Fruit fly (Drosophila melanogaster) ovary, adult (tissue): ENCODE measurements around the gene mahe.

ENCODE experiments used
- CG17801 ChIP-seq: fragments of 200-800 bp; optimal IDR thresholded peaks from 2 replicates; lab custom pipeline; 2019; ENCODE audit warnings: missing biosample characterization, mild to moderate bottlenecking, missing genetic modification characterization, moderate library complexity; ENCODE audit not compliant: partially characterized antibody

Gene mahe

dm6 chrX:7931028-7931549 is at the start of gene mahe:
TSS of gene mahe (minus strand) at chrX:7931382.
- TF ChIP-seq CG17801 (GFP tag; lab: Kevin White, UChicago) = no peak

DNA sequence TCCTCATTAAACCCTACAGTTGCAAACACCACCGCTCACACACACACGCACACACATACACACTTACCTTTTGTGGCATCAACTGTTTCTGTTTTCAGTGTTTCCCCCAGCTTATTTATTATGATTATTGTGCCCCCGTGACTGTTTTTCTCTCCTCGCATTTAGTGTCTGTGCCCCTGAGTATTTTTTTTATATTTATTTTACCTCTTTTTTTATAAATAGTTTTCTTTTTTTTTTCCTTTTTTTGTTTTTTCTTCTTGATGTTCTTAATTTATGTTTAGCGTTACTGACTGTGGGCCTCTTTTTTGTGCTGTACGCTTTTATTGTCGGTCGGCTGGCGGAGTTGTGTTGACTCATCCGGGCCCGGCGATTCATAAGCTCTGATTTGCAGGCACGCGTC is 49.6 kb upstream of the mahe start:
- TF ChIP-seq CG17801 (GFP tag; lab: Kevin White, UChicago) = peak; percentile 88

DNA sequence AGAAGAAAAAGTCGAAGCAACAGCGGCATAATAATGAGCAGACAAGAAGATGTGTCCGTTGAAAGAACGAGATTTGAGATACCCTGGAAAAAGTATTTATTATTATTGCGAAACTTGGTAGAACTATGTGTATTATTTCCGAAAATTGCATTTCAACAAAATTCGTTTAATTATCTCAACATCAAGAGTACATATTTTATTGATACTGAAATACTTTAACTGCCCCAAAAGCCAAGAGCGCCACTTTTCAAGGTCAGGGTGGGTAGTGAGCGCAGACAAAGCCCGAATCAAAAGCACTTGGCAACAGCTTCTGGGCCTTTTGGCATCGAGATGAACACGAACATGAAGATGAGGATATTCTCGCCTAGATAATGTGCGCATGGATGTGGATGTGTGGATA is 48.0 kb upstream of the mahe start:
- TF ChIP-seq CG17801 (GFP tag; lab: Kevin White, UChicago) = no peak

DNA sequence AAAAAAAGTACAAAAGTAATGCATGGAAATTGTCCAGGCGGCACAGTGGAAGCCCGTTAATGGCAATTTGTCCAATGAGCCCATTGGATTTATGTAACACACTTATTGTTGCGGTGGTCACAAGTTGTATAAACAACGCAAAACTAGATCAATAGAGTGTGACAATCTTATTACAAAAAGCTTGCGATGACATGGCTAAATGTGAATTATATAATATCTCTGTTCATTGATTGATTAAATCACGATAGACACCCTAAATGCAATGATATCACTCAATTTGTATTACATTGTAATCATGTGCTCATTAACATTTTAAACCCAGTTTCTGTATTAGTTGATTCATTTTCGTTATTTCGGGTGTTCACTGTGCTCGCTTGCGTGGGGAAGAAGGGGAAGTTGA is 46.8 kb upstream of the mahe start:
- no peak for TF ChIP-seq CG17801 (GFP tag; lab: Kevin White, UChicago)

DNA sequence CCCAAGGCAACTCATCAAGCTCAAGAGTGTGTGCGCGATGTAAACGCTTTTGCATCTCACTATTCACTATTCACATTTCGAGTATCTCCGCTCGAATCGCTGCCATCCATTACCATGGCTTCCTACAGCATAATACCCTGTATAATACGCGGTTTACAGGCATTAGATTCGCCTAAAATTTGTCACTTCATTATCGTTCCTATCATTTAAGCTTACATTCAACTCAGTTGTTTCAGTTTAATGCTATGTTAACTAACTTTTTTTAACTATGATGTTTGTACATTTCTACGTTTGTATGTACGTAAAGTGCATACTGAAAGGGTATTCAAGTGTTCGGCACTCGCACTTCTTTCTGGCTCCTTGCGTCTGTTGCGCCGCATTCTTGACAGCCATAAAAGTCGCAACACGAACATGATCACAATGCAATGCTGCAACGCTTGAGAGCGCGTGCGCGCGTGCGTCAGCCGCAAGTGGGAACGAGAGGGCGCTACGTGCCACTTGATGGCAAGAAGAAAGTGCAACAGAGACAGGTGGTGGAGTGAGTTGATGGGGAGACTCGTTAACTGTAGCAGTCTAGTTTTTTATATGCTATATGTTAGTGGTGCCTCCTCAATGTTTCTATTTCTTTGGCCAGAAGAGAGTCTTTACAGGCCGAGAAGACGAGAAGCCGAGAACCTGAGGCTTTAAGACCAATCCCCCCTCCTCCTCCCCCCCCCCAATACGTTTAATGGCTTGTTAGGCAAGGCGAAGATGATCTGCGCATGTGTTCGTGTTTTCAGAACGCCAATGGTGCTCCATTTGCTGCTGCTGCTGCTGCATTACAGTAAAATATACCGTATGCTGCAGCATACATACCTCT is 46.0 kb upstream of the mahe start:
- TF ChIP-seq CG17801 (GFP tag; lab: Kevin White, UChicago) = no peak

- TF ChIP-seq CG17801 (GFP tag; lab: Kevin White, UChicago) = no peak
These were observed 44.5 kb upstream of the mahe start for dm6 chrX:7975516-7976257.

- no peak for TF ChIP-seq CG17801 (GFP tag; lab: Kevin White, UChicago)
These were observed 42.3 kb upstream of the mahe start for dm6 chrX:7973325-7973954.

DNA sequence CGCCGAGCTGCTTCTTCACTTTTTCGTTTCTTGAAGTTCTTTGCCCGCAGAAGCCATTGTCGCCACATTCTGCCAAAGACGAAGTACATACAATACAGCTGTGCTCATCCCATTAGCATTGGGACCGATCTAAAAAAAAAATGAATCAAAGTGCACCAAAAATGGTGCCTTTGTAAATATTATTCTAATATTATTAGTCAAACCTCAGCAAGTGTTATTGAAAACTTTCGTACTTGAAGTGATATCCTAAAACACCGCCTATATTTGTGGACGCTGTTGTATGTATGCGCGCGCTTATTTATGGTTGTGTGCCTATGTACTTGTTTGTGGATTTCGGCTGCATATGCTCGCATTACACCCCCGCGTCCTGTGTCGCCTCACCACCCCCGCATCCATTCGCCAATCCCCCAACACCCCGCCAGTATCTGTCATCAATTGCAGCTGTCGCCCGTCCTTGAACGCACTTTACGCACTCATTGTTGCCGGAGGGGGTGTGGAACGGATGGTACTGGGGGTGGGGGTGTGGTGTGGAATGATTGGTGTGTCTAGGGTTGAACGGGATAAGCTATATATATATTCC is 41.3 kb upstream of the mahe start:
- peak; percentile 52 for TF ChIP-seq CG17801 (GFP tag; lab: Kevin White, UChicago)

DNA sequence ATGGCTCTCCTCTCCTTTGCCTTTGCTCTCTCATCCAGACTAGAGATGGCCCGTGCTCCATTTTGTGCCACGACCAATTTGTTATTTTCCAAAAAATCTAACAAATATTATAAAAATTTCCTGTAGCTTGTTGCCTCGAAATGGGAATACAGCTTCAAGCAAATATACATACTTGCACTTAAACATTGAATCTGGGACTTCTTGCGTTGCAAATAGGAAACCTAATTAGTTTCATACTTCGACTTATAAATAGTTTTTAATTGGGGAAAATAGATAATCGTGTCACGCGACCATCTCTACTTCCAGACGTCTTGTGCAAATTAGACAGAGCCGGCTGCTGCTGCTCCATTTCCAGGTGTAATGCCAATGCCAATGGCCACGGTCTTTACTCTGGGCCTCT is 39.2 kb upstream of the mahe start:
- peak; percentile 72 for TF ChIP-seq CG17801 (GFP tag; lab: Kevin White, UChicago)

- peak; percentile 29 for TF ChIP-seq CG17801 (GFP tag; lab: Kevin White, UChicago)
These were observed 38.1 kb upstream of the mahe start for dm6 chrX:7969188-7969829.

DNA sequence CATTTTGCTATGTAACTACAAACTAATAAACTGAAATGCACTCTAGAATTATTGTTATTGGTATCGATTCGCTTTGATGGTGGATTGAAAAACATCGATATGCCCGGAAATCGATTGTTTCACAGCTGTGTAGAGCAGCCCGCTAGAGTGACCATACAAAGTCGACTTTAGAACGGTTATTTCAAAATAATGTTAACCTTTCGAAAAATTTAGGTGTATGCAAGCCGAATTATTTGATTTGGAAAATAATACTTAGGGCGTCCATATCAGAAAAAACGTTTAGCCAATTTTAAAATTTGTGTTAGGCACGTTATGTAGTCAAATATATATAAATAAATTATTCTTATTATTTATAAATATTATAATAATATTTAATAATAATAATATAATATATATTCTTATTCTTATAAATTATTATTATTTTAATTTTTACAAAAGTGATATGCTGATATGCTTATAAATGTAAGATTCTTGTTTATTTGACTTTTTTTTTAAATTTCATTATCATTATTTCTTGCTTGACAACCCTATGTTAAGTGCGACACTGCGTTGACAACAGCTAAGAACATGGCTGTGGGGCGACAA is 37.1 kb upstream of the mahe start, which contains the start of gene sws:
Gene sws (minus strand): TSS at position 22 of the 585 bp plus-strand sequence.
- TF ChIP-seq CG17801 (GFP tag; lab: Kevin White, UChicago) = peak; percentile 42

DNA sequence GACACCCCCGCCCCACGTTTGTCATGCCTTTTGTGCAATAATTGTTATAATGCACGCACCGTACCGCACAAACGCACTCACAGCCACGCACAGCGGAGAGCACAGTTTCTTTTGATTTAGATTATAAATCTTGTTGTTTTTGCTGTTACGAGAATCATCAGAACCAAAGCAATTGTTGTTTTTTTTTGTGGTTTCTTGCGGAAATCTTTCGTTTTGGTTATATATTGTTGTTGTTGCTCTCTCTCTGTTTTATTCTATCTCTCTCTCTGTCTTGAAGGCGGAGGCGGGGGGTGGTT is 36.6 kb upstream of the mahe start:
- TF ChIP-seq CG17801 (GFP tag; lab: Kevin White, UChicago) = no peak

dm6 chrX:7967052-7967847 is 36.1 kb upstream of the mahe start:
- no peak for TF ChIP-seq CG17801 (GFP tag; lab: Kevin White, UChicago)
